Worm (Caenorhabditis elegans) whole organism, early embryonic: ENCODE data around the gene ztf-14.
"Not testable (repeated sequence)": the region's sequence is repeated elsewhere in the genome, so short reads cannot be mapped to it uniquely, and the experiment has no call there.

ENCODE experiments used
- ama-1 ChIP-seq: fragments of 150-350 bp; optimal IDR thresholded peaks from 2 replicates; lab custom pipeline; 2014
- ceh-13 ChIP-seq: fragments of 200-800 bp; sonication (Bioruptor generic); optimal IDR thresholded peaks from 2 replicates; lab custom pipeline; 2018; ENCODE audit warnings: mild to moderate bottlenecking, missing genetic modification characterization, missing compliant biosample characterization
- ceh-36 ChIP-seq: sonication (generic microtip); optimal IDR thresholded peaks from 2 replicates; lab custom pipeline; 2016; ENCODE audit warnings: missing genetic modification characterization, inconsistent platforms, missing compliant biosample characterization
- hmg-4 ChIP-seq: fragments of 200-800 bp; sonication (Bioruptor generic); optimal IDR thresholded peaks from 2 replicates; lab custom pipeline; 2018; ENCODE audit warnings: mild to moderate bottlenecking, missing genetic modification characterization, missing compliant biosample characterization
- hnd-1 ChIP-seq: sonication (generic microtip); optimal IDR thresholded peaks from 2 replicates; lab custom pipeline; 2016; ENCODE audit warnings: missing genetic modification characterization, missing compliant biosample characterization
- pes-1 ChIP-seq: fragments of 200-800 bp; sonication (Bioruptor generic); IDR thresholded peaks from 2 replicates; pipeline ENCODE4 v1.3.6; 2022; ENCODE audit warnings: missing genetic modification reagents, missing genetic modification characterization, missing compliant biosample characterization
- scrt-1 ChIP-seq: fragments of 200-800 bp; sonication (Bioruptor generic); IDR thresholded peaks from 2 replicates; pipeline ENCODE4 v1.3.6; 2022; ENCODE audit warnings: missing genetic modification characterization, missing compliant biosample characterization
- sea-1 ChIP-seq: fragments of 200-800 bp; sonication (Bioruptor generic); conservative IDR thresholded peaks from 2 replicates; pipeline ENCODE4 v1.3.6; 2022; ENCODE audit warnings: missing genetic modification characterization, missing compliant biosample characterization
- tbx-11 ChIP-seq: fragments of 200-800 bp; sonication (Bioruptor generic); IDR thresholded peaks from 2 replicates; pipeline ENCODE4 v1.3.6; 2022; ENCODE audit warnings: missing genetic modification characterization, missing compliant biosample characterization
- tbx-37 ChIP-seq: fragments of 200-800 bp; sonication (Bioruptor generic); conservative IDR thresholded peaks from 2 replicates; pipeline ENCODE4 v1.3.6; 2022; ENCODE audit warnings: missing genetic modification reagents, missing genetic modification characterization, missing compliant biosample characterization

ce11 chrX:14525081-14525324, 29.1 kb downstream of the ztf-14 start, which contains the start of gene nspc-17:
- not testable (repeated sequence) for TF ChIP-seq ama-1 (lab: Kevin White, UChicago); hmg-4 (GFP tag; lab: Kevin White, UChicago); pes-1 (GFP tag; lab: Robert Waterston, UW); sea-1 (GFP tag; lab: Robert Waterston, UW); ceh-36; hnd-1 (tag; lab: Kevin White, UChicago); tbx-37 (GFP tag; lab: Robert Waterston, UW); tbx-11 (GFP tag; lab: Robert Waterston, UW); ceh-13 (GFP tag; lab: Kevin White, UChicago); scrt-1 (GFP tag; lab: Robert Waterston, UW)
